Worm (Caenorhabditis elegans): Measurements from ENCODE around the gene Y72A10A.1.

DNA sequence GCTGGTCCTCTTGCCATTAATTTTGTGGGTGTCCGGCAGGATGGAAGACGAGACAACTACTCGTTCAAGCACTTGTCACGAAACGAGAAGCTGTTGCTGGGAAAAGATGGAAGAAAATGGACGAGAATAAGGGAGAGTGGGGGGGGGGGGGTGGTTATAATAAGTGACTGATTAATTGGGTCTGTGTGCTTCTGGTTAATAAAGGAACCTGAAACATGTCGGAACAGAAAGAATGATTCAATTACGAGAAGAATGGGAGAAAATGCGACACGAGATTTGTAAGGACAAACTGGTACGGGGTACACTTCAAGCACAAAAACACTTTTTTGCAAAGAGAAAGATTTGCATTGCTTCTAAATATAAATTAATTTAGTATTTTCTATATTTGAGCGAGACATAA, 17.3 kb upstream of the Y72A10A.1 start:
- no peak for TF ChIP-seq mdl-1 (tag; optimal IDR thresholded peaks at IDR 0.05)
- TF ChIP-seq duxl-1 (tag; optimal IDR thresholded peaks at IDR 0.05; ENCODE audit: poor library complexity), result no peak
- TF ChIP-seq lsy-2 (tag; optimal IDR thresholded peaks at IDR 0.05), result no peak
- no peak for TF ChIP-seq unc-62 (GFP tag; optimal IDR thresholded peaks at IDR 0.05 in 1 of 2)
- TF ChIP-seq unc-62 (tag; optimal IDR thresholded peaks at IDR 0.05), result no peak
- TF ChIP-seq nhr-11 (tag; optimal IDR thresholded peaks at IDR 0.05), result no peak
- TF ChIP-seq ceh-62 (tag; optimal IDR thresholded peaks at IDR 0.05), result no peak
- TF ChIP-seq nhr-10 (tag; optimal IDR thresholded peaks at IDR 0.05), result no peak
- TF ChIP-seq R02D3.7 (tag; optimal IDR thresholded peaks at IDR 0.05), result no peak
- no peak for TF ChIP-seq nhr-102 (tag; optimal IDR thresholded peaks at IDR 0.05)
- no peak for TF ChIP-seq dve-1 (tag; optimal IDR thresholded peaks at IDR 0.05; ENCODE audit: insufficient read depth)
- no peak for TF ChIP-seq spr-1 (tag; optimal IDR thresholded peaks at IDR 0.05)
- TF ChIP-seq dpl-1 (GFP tag; optimal IDR thresholded peaks at IDR 0.05), result no peak
- TF ChIP-seq pha-4 (GFP tag; IDR thresholded peaks at IDR 0.05), result no peak
- no peak for TF ChIP-seq pha-4 (tag; optimal IDR thresholded peaks at IDR 0.05)
- no peak for TF ChIP-seq lin-38 (GFP tag; IDR thresholded peaks at IDR 0.05)
